Fruit fly (Drosophila melanogaster): ENCODE measurements around the gene HDAC4.
A peak's percentile ranks its signal among the peaks of the same experiment; 100 is the strongest.

The HDAC4 gene

dm6 chrX:13312200-13312599 is 26.8 kb upstream of the HDAC4 start:
- peak; percentile 14 for TF ChIP-seq woc (GFP tag; optimal IDR thresholded peaks at IDR 0.05)
- no peak for TF ChIP-seq sage (GFP tag; optimal IDR thresholded peaks at IDR 0.05)
- TF ChIP-seq rgr (GFP tag; optimal IDR thresholded peaks at IDR 0.05): peak; percentile 41
- TF ChIP-seq ey (GFP tag; optimal IDR thresholded peaks at IDR 0.05): peak; percentile 49
- no peak for TF ChIP-seq jim (GFP tag; optimal IDR thresholded peaks at IDR 0.05)
- TF ChIP-seq CG32264 (GFP tag; optimal IDR thresholded peaks at IDR 0.05): no peak
- no peak for TF ChIP-seq CG9705 (GFP tag; optimal IDR thresholded peaks at IDR 0.05)
- peak; percentile 47 for TF ChIP-seq dmrt93B (GFP tag; optimal IDR thresholded peaks at IDR 0.05)
- peak; percentile 74 for TF ChIP-seq Sp1 (GFP tag; optimal IDR thresholded peaks at IDR 0.05)
- no peak for TF ChIP-seq dsf (GFP tag; optimal IDR thresholded peaks at IDR 0.05; ENCODE audit: borderline replicate concordance)
- peak; percentile 75 for TF ChIP-seq HLH106 (tag; optimal IDR thresholded peaks at IDR 0.05)
- no peak for TF ChIP-seq pan (optimal IDR thresholded peaks at IDR 0.05)
- TF ChIP-seq psq (GFP tag; optimal IDR thresholded peaks at IDR 0.05): peak; percentile 35
- TF ChIP-seq Dif (GFP tag; optimal IDR thresholded peaks at IDR 0.05; ENCODE audit: partially characterized antibody): no peak
- TF ChIP-seq foxo (GFP tag; optimal IDR thresholded peaks at IDR 0.05): peak in 1 of 2 experiments; percentile 56
- TF ChIP-seq fru (GFP tag; optimal IDR thresholded peaks at IDR 0.05): peak; percentile 53
- no peak for TF ChIP-seq Rel (GFP tag; optimal IDR thresholded peaks at IDR 0.05)
- peak; percentile 5 for TF ChIP-seq Rel (tag; optimal IDR thresholded peaks at IDR 0.05)
- TF ChIP-seq OdsH (GFP tag; optimal IDR thresholded peaks at IDR 0.05): peak; percentile 20
- no peak for TF ChIP-seq Hr83 (GFP tag; optimal IDR thresholded peaks at IDR 0.05; ENCODE audit: poor library complexity, severe bottlenecking)
- no peak for TF ChIP-seq N (GFP tag; optimal IDR thresholded peaks at IDR 0.05)
- no peak for TF ChIP-seq brk (GFP tag; optimal IDR thresholded peaks at IDR 0.05)
- peak; percentile 14 for TF ChIP-seq Hnf4 (GFP tag; optimal IDR thresholded peaks at IDR 0.05)
- peak; percentile 31 for TF ChIP-seq br (GFP tag; optimal IDR thresholded peaks at IDR 0.05)
- TF ChIP-seq h (GFP tag; optimal IDR thresholded peaks at IDR 0.05): peak; percentile 47
- TF ChIP-seq GATAd (GFP tag; optimal IDR thresholded peaks at IDR 0.05): no peak

DNA sequence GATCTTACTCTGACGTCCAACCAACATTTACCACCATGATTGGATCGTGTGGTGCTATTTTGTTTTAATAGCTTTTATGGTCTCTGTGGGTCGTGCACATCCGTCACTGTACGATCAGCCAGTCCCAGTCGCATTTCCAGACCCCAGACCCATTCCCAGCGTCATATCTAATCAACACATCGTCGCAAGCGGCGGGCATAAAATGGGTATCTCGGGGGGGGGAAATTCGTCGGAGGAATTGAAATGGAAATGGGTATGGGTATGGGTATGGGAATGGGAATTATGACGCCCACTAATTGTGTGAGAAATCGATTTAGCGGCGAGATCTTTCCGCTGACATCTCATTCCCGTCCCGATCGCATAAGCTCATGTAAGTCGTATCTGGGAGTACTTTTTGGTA is 25.3 kb upstream of the HDAC4 start:
- no peak for TF ChIP-seq fru (GFP tag; optimal IDR thresholded peaks at IDR 0.05)
- no peak for TF ChIP-seq HLH106 (tag; optimal IDR thresholded peaks at IDR 0.05)
- peak; percentile 20 for TF ChIP-seq br (GFP tag; optimal IDR thresholded peaks at IDR 0.05)
- TF ChIP-seq Hr83 (GFP tag; optimal IDR thresholded peaks at IDR 0.05; ENCODE audit: poor library complexity, severe bottlenecking): peak; percentile 38
- TF ChIP-seq Rel (GFP tag; optimal IDR thresholded peaks at IDR 0.05): no peak
- peak; percentile 49 for TF ChIP-seq Rel (tag; optimal IDR thresholded peaks at IDR 0.05)
- peak; percentile 37 for TF ChIP-seq h (GFP tag; optimal IDR thresholded peaks at IDR 0.05)

dm6 chrX:13307189-13307588 is 21.8 kb upstream of the HDAC4 start:
- TF ChIP-seq OdsH (GFP tag; optimal IDR thresholded peaks at IDR 0.05) (peak; percentile 48), fru (GFP tag; optimal IDR thresholded peaks at IDR 0.05) (peak; percentile 42), Abd-B (GFP tag; optimal IDR thresholded peaks at IDR 0.05) (no peak), Dfd (GFP tag; optimal IDR thresholded peaks at IDR 0.05) (no peak), Hnf4 (GFP tag; optimal IDR thresholded peaks at IDR 0.05) (peak; percentile 12), HLH106 (tag; optimal IDR thresholded peaks at IDR 0.05) (peak; percentile 35), psq (GFP tag; optimal IDR thresholded peaks at IDR 0.05) (peak; percentile 45), rgr (GFP tag; optimal IDR thresholded peaks at IDR 0.05) (peak; percentile 20), h (GFP tag; optimal IDR thresholded peaks at IDR 0.05) (peak; percentile 33), jim (GFP tag; optimal IDR thresholded peaks at IDR 0.05) (no peak), foxo (GFP tag; optimal IDR thresholded peaks at IDR 0.05) (peak in 1 of 2 experiments; percentile 58), ey (GFP tag; optimal IDR thresholded peaks at IDR 0.05) (peak; percentile 14), GATAd (GFP tag; optimal IDR thresholded peaks at IDR 0.05) (no peak), Sp1 (GFP tag; optimal IDR thresholded peaks at IDR 0.05) (peak; percentile 54)

dm6 chrX:13305323-13305722 is 19.9 kb upstream of the HDAC4 start:
- TF ChIP-seq Rel (GFP tag; optimal IDR thresholded peaks at IDR 0.05): no peak
- TF ChIP-seq Rel (tag; optimal IDR thresholded peaks at IDR 0.05): peak; percentile 71
- TF ChIP-seq h (GFP tag; optimal IDR thresholded peaks at IDR 0.05): peak; percentile 17
- TF ChIP-seq rgr (GFP tag; optimal IDR thresholded peaks at IDR 0.05): no peak

DNA sequence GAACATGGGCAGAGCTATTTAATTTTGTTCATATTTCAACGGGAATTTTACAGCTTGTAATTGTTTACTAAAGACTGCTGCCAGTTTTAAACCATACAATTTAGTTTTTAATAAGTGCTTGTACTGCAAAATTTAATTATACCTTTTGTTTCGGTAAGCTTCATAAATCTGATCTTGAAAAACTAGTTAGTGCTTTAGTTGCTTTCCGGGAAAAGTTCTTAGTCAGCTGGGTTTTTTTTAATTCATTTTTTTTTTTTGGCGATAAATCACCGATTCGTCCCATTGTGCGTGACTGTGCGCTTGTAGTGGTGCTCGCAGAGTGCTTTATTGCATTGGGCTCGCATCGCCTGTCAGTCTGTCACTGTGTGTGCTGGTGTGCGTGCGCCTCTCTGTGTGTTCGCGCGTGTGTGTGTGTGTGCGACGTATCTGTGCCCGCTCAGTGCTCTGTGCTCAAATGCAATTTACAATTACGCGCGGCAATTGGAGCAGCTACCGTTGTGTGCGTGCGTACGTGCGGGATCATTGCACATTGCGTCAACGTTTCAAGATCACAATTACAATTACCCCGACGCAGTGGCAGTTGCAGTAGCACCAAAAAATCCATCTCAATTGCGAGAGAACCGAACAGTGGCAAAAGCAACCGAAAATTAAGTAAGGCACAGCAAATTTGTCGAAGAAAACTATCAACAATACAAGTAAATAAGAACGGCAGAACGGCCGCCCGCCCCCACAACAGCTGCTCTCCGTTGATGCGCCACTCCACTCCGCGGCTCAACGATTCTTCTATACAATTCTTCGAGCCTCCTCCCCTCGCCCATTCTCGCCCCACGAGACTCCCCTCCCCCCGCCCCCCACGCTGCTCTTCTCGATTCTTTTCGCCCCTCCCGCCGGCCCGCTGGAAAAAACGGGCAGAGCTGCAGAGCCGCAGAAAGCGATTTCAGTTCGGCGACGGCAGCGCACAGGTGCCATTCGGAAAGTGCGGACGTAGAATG is 18.5 kb upstream of the HDAC4 start:
- peak; percentile 5 for TF ChIP-seq Hr83 (GFP tag; optimal IDR thresholded peaks at IDR 0.05; ENCODE audit: poor library complexity, severe bottlenecking)
- peak; percentile 1 for TF ChIP-seq br (GFP tag; optimal IDR thresholded peaks at IDR 0.05)
- TF ChIP-seq Sp1 (GFP tag; optimal IDR thresholded peaks at IDR 0.05): peak; percentile 18
- peak; percentile 40 for TF ChIP-seq h (GFP tag; optimal IDR thresholded peaks at IDR 0.05)
- TF ChIP-seq CG9705 (GFP tag; optimal IDR thresholded peaks at IDR 0.05): no peak
- peak; percentile 36 for TF ChIP-seq psq (GFP tag; optimal IDR thresholded peaks at IDR 0.05)
- TF ChIP-seq jim (GFP tag; optimal IDR thresholded peaks at IDR 0.05): no peak
- no peak for TF ChIP-seq Rel (GFP tag; optimal IDR thresholded peaks at IDR 0.05)
- TF ChIP-seq Rel (tag; optimal IDR thresholded peaks at IDR 0.05): peak; percentile 41
- TF ChIP-seq Dif (GFP tag; optimal IDR thresholded peaks at IDR 0.05; ENCODE audit: partially characterized antibody): peak; percentile 33
- peak; percentile 80 for TF ChIP-seq N (GFP tag; optimal IDR thresholded peaks at IDR 0.05)
- TF ChIP-seq lola (GFP tag; optimal IDR thresholded peaks at IDR 0.05): no peak
- TF ChIP-seq woc (GFP tag; optimal IDR thresholded peaks at IDR 0.05): peak; percentile 51
